Fruit fly (Drosophila melanogaster) whole organism: Measurements from ENCODE around the gene CG3040.

Experiments
- CG8478 ChIP-seq: fragments of >200 bp; optimal IDR thresholded peaks from 2 replicates; lab custom pipeline; 2018; ENCODE audit warnings: inconsistent platforms
- Dll ChIP-seq: fragments of >200 bp; optimal IDR thresholded peaks from 2 replicates; lab custom pipeline; 2017
- EcR ChIP-seq, 2 experiments: fragments of >200 bp; optimal IDR thresholded peaks; 2 replicates each; lab custom pipeline; 2017; ENCODE audit warnings: missing biosample characterization in 2 of 2, missing genetic modification characterization in 2 of 2, missing genetic modification reagents in 2 of 2
- pan ChIP-seq: fragments of >200 bp; optimal IDR thresholded peaks from 2 replicates; lab custom pipeline; 2017
- psq ChIP-seq: fragments of >200 bp; optimal IDR thresholded peaks from 2 replicates; lab custom pipeline; 2017
- usp ChIP-seq: fragments of >200 bp; optimal IDR thresholded peaks from 2 replicates; lab custom pipeline; 2017; ENCODE audit warnings: missing biosample characterization, missing genetic modification characterization, mixed read lengths

Gene CG3040

DNA sequence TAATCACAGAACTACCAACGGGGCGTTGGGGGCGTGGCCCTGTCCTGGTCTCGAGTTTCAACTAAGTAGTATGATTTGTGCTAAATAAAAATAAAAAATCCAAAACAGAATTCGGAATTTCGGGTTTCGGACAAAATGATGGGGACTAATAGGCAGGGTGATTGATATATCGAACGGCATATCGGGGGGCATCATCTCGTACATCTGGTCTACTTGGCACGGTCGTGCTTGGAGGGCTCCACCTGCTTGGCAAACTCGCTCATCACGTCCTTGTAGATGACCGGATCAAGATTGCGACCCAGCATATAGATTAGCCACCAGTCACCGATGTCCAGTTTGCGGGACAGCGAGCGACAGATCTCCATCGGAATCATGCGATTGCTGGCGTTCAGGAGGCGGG lies 1.0 kb upstream of the CG3040 start:
- TF ChIP-seq pan (no peak), EcR (GFP tag; optimal IDR thresholded peaks at IDR 0.05; lab: Kevin White, UChicago) (no peak), usp (GFP tag; lab: Kevin White, UChicago) (no peak), Dll (no peak), psq (lab: Kevin White, UChicago) (no peak), CG8478 (lab: Kevin White, UChicago) (no peak)

DNA sequence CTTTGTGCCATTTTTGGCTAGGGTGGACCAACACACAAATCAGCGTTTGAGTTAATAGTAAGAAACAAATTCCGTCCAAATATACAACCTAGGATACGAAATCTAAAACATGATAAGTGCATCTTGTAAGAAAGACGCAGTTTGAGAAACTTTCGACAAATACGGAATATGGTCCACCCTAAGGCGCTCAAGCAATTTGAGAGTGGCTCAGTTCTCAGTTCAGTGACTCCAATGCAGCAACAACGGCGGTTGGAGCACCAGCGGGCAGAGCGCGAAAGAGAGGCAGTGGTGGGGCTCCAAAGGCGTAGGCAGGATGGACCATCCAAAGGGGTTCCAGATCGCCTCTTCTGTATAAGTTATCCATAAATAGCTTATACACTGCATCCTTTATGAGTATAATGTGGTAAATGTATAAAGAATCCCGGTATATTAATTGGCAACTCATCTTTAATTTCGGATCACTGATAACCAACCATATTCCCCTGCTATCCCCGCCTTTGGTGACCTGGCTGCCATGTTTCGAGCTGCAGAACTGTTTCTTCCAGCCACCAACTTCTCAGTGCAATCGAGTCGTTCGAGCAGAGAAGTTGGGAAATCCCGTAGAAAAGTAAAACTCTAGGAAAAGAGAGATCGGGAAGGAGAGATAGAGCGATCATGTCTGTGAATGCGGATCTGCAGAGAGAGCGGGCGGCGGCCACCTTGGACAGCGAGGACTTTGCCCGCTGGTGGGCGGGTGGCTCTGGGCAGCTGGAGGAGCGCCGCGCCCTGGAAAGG lies 3.6 kb downstream of the CG3040 start, which contains the start of gene CG4586:
Gene CG4586, plus strand, starts transcription at position 555 of the 774 bp plus-strand sequence.
- TF ChIP-seq pan (no peak), EcR (GFP tag; optimal IDR thresholded peaks at IDR 0.05; lab: Kevin White, UChicago) (peak in 1 of 2 experiments; percentile 93)

DNA sequence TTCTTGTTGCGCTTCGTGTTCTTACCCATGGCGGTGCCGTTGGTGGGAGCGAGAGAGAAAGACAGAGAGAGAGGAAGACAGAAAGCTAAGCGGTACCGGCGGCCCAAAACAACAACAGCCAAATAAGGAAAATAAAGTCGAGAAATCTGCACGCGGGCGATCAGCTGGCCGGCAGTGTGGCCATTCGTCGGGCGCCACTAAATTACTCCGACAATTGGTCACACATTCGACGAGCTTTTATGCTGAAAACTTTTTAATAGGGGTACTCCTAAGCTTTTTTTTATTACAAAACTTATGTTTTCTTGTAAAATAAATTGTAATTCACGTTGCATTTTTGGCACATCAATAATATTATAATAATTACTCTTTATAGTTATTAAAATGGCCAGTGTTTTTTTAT lies 4.6 kb downstream of the CG3040 start, which contains the start of gene Setd3:
Gene Setd3, minus strand, starts transcription at position 187 of the 400 bp plus-strand sequence.
- TF ChIP-seq usp (GFP tag; lab: Kevin White, UChicago) = no peak
- TF ChIP-seq psq (lab: Kevin White, UChicago) = no peak
- no peak for TF ChIP-seq CG8478 (lab: Kevin White, UChicago)

DNA sequence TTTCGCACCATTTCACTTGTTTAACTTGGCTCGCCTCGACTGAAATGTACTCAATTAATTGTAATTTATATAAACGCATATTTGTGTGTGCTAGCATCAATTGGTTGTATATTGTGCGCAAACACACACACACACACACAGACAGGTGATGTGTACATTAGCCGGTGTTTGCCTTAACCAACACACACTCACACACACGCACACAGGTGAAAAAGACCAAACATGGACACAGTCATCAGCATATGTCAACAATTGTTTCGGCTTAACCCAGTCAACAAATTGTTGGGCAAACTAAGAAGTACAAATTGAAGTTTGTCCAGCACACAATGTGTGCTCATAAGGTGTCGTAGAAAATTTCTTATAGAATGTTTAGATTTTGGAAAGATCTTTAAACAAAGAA lies 35.8 kb downstream of the CG3040 start:
- TF ChIP-seq EcR (GFP tag; optimal IDR thresholded peaks at IDR 0.05; lab: Kevin White, UChicago) = no peak
- TF ChIP-seq Dll = no peak
- no peak for TF ChIP-seq psq (lab: Kevin White, UChicago)
- no peak for TF ChIP-seq CG8478 (lab: Kevin White, UChicago)
- TF ChIP-seq pan = no peak
- no peak for TF ChIP-seq usp (GFP tag; lab: Kevin White, UChicago)

DNA sequence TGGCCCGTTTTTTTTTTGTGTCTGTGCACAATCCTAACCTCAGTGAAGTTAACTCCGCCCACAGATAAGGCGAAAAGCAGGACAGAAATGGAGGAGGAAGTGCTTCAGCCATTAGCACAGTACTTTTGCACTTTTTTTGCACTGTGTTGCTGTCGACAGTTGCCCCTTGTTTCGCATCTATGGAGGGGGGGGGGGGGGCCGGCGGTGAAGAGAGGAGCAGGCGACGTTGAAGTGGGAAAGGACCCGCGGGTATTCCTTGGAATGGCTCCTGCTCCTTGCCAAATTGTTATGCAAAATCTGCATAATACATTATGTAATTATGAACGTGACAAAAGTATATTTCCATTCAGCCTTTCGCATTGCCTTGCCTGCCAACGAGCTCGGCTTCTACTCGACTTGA lies 36.3 kb downstream of the CG3040 start:
- TF ChIP-seq CG8478 (lab: Kevin White, UChicago) = no peak
- TF ChIP-seq usp (GFP tag; lab: Kevin White, UChicago) = no peak

DNA sequence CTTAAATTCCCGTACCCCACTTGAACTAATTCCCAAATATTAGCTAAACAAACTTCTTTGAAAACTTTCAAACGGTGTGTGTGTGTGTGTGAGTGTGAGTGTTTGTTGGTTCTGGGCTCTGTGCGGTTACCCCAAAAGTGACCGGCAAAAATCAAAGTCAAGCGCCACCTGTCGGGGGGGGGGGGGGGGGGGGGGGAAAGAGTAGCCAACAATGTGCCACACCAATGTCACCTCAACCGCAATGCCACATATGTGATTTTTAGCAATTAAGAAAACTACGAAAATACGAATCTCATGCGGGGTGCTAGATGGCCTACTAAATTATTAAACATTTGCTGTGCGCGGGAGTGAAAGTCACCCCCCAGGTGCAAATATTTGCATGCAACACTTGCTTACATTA lies 39.4 kb downstream of the CG3040 start:
- TF ChIP-seq pan (no peak), EcR (GFP tag; optimal IDR thresholded peaks at IDR 0.05; lab: Kevin White, UChicago) (no peak), usp (GFP tag; lab: Kevin White, UChicago) (no peak), Dll (no peak), psq (lab: Kevin White, UChicago) (no peak), CG8478 (lab: Kevin White, UChicago) (no peak)

DNA sequence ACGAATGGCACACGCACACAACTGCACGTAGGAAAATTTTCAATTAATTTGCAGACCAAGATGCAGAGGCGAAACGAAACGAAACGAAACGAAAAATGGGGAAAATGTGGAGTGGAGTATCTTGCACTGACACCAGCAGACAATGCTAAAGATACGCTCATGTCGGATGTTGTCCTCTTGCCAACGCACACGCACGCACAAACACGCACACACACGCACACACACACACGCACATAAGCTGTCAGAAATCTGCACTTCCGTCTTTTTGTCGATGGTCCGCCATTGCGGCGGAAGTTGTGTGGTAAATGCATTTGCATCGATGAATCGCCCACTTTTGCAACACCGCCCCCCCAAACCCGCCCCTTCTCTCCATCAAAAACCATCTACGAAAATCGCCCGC lies 44.1 kb downstream of the CG3040 start:
- no peak for TF ChIP-seq pan
- TF ChIP-seq psq (lab: Kevin White, UChicago) = no peak
- no peak for TF ChIP-seq EcR (GFP tag; optimal IDR thresholded peaks at IDR 0.05; lab: Kevin White, UChicago)
- no peak for TF ChIP-seq Dll
- no peak for TF ChIP-seq CG8478 (lab: Kevin White, UChicago)
- no peak for TF ChIP-seq usp (GFP tag; lab: Kevin White, UChicago)
